Fruit fly (Drosophila melanogaster) whole organism, wandering third instar larva: ENCODE results near the gene CG11596.

Experiments used
- Abd-B ChIP-seq: fragments of >200 bp; optimal IDR thresholded peaks from 2 replicates; lab custom pipeline; 2017; ENCODE audit warnings: missing biosample characterization, missing genetic modification characterization
- Hr78 ChIP-seq: fragments of >200 bp; optimal IDR thresholded peaks from 2 replicates; lab custom pipeline; 2017; ENCODE audit warnings: missing biosample characterization, missing genetic modification characterization
- Hr83 ChIP-seq: fragments of 200-300 bp; sonication (Bioruptor generic); optimal IDR thresholded peaks from 2 replicates; lab custom pipeline; 2016; ENCODE audit warnings: missing biosample characterization, mild to moderate bottlenecking, missing genetic modification characterization, moderate library complexity; ENCODE audit not compliant: poor library complexity, severe bottlenecking
- Myc ChIP-seq: fragments of >200 bp; optimal IDR thresholded peaks from 2 replicates; lab custom pipeline; 2017
- fru ChIP-seq: fragments of 200-800 bp; sonication (Bioruptor generic); optimal IDR thresholded peaks from 3 replicates; lab custom pipeline; 2016; ENCODE audit warnings: missing biosample characterization, mild to moderate bottlenecking, missing genetic modification characterization
- h ChIP-seq: fragments of 200-800 bp; sonication (Bioruptor generic); optimal IDR thresholded peaks from 3 replicates; lab custom pipeline; 2016; ENCODE audit warnings: missing biosample characterization, mild to moderate bottlenecking, missing genetic modification characterization
- jim ChIP-seq: fragments of 175-275, 200-325 bp; sonication (Bioruptor generic); optimal IDR thresholded peaks from 2 replicates; lab custom pipeline; 2016; ENCODE audit warnings: missing biosample characterization, mild to moderate bottlenecking, missing genetic modification characterization
- lola ChIP-seq: fragments of >200 bp; optimal IDR thresholded peaks from 2 replicates; lab custom pipeline; 2017; ENCODE audit warnings: missing biosample characterization, missing genetic modification characterization
- pan ChIP-seq: fragments of >200 bp; optimal IDR thresholded peaks from 2 replicates; lab custom pipeline; 2017
- sage ChIP-seq: fragments of 200-800 bp; sonication (Bioruptor generic); optimal IDR thresholded peaks from 2 replicates; lab custom pipeline; 2016; ENCODE audit warnings: missing biosample characterization, mild to moderate bottlenecking, missing genetic modification characterization
- tai ChIP-seq: sonication (Bioruptor generic); optimal IDR thresholded peaks from 2 replicates; lab custom pipeline; 2016; ENCODE audit warnings: missing biosample characterization, missing genetic modification characterization
- usp ChIP-seq: fragments of >200 bp; optimal IDR thresholded peaks from 2 replicates; lab custom pipeline; 2017; ENCODE audit warnings: missing biosample characterization, missing genetic modification characterization

dm6 chrX:1948508-1949065 is 21.1 kb downstream of the CG11596 start:
- TF ChIP-seq lola (no peak), fru (GFP tag; lab: Kevin White, UChicago) (peak; percentile 91), pan (no peak), sage (GFP tag; lab: Kevin White, UChicago) (peak; percentile 37), jim (no peak), Myc (lab: Kevin White, UChicago) (no peak), Abd-B (no peak), h (GFP tag; lab: Kevin White, UChicago) (peak; percentile 91), tai (GFP tag; lab: Kevin White, UChicago) (no peak), Hr83 (GFP tag; lab: Kevin White, UChicago) (no peak), usp (GFP tag; lab: Kevin White, UChicago) (no peak), Hr78 (GFP tag; lab: Kevin White, UChicago) (no peak)
